Worm (Caenorhabditis elegans) whole organism, L3 larva: ENCODE data around the gene acr-23.

ENCODE experiments used
- R02D3.7 ChIP-seq: fragments of 150-350 bp; optimal IDR thresholded peaks from 2 replicates; lab custom pipeline; 2014; ENCODE audit warnings: missing biosample characterization, missing genetic modification characterization
- ZK546.5 ChIP-seq: sonication (generic microtip); optimal IDR thresholded peaks from 2 replicates; lab custom pipeline; 2017; ENCODE audit warnings: missing biosample characterization, missing genetic modification characterization
- aly-2 ChIP-seq: fragments of 150-350 bp; optimal IDR thresholded peaks from 2 replicates; lab custom pipeline; 2014; ENCODE audit warnings: missing biosample characterization, missing genetic modification characterization
- ama-1 ChIP-seq: fragments of 150-350 bp; optimal IDR thresholded peaks from 2 replicates; lab custom pipeline; 2018
- ceh-16 ChIP-seq: sonication (generic microtip); optimal IDR thresholded peaks from 2 replicates; lab custom pipeline; 2017; ENCODE audit warnings: missing biosample characterization, missing genetic modification characterization
- ceh-28 ChIP-seq: fragments of 150-350 bp; optimal IDR thresholded peaks from 2 replicates; lab custom pipeline; 2014; ENCODE audit warnings: missing biosample characterization, missing genetic modification reagents, missing genetic modification characterization
- daf-12 ChIP-seq: fragments of 150-350 bp; optimal IDR thresholded peaks from 2 replicates; lab custom pipeline; 2014; ENCODE audit warnings: missing biosample characterization, missing genetic modification reagents, missing genetic modification characterization
- egl-27 ChIP-seq: sonication (generic microtip); optimal IDR thresholded peaks from 4 replicates; lab custom pipeline; 2017; ENCODE audit warnings: missing biosample characterization, missing genetic modification reagents, missing genetic modification characterization
- egl-5 ChIP-seq: fragments of 150-350 bp; optimal IDR thresholded peaks from 2 replicates; lab custom pipeline; 2017; ENCODE audit warnings: missing biosample characterization, missing genetic modification reagents, missing genetic modification characterization, inconsistent platforms
- elt-1 ChIP-seq: fragments of 150-350 bp; optimal IDR thresholded peaks from 2 replicates; lab custom pipeline; 2014; ENCODE audit warnings: missing biosample characterization, missing genetic modification characterization
- elt-2 ChIP-seq: sonication (generic microtip); optimal IDR thresholded peaks from 2 replicates; lab custom pipeline; 2016; ENCODE audit warnings: missing genetic modification reagents, mild to moderate bottlenecking, missing genetic modification characterization, missing compliant biosample characterization
- eor-1 ChIP-seq, 2 experiments: fragments of 150-350 bp; optimal IDR thresholded peaks; 2 replicates each; lab custom pipeline; 2014 to 2018; ENCODE audit warnings: missing biosample characterization in 2 of 2, missing genetic modification characterization in 2 of 2
- fkh-10 ChIP-seq: sonication (generic microtip); optimal IDR thresholded peaks from 2 replicates; lab custom pipeline; 2017; ENCODE audit warnings: missing biosample characterization, missing genetic modification reagents, missing genetic modification characterization
- fkh-2 ChIP-seq: fragments of 150-350 bp; optimal IDR thresholded peaks from 2 replicates; lab custom pipeline; 2014; ENCODE audit warnings: missing biosample characterization, missing genetic modification reagents, missing genetic modification characterization
- fos-1 ChIP-seq: fragments of 150-350 bp; optimal IDR thresholded peaks from 2 replicates; lab custom pipeline; 2014; ENCODE audit warnings: missing biosample characterization, missing genetic modification characterization
- hmg-11 ChIP-seq: sonication (generic microtip); optimal IDR thresholded peaks from 2 replicates; lab custom pipeline; 2016; ENCODE audit warnings: missing genetic modification characterization, missing compliant biosample characterization
- lin-39 ChIP-seq: fragments of 150-350 bp; optimal IDR thresholded peaks from 2 replicates; lab custom pipeline; 2018; ENCODE audit warnings: missing biosample characterization, missing genetic modification reagents, missing genetic modification characterization
- lsy-12 ChIP-seq: sonication (generic microtip); optimal IDR thresholded peaks from 2 replicates; lab custom pipeline; 2016; ENCODE audit warnings: mild to moderate bottlenecking, missing genetic modification characterization, missing compliant biosample characterization
- mdl-1 ChIP-seq: fragments of 150-350 bp; optimal IDR thresholded peaks from 2 replicates; lab custom pipeline; 2014; ENCODE audit warnings: missing biosample characterization, missing genetic modification characterization
- nfya-1 ChIP-seq: sonication (generic microtip); optimal IDR thresholded peaks from 2 replicates; lab custom pipeline; 2017; ENCODE audit warnings: missing genetic modification characterization, mild to moderate bottlenecking, missing compliant biosample characterization, antibody characterized with exemption, moderate library complexity; ENCODE audit not compliant: insufficient read depth
- nhr-11 ChIP-seq: fragments of 150-350 bp; optimal IDR thresholded peaks from 2 replicates; lab custom pipeline; 2014; ENCODE audit warnings: missing biosample characterization, missing genetic modification characterization
- nhr-12 ChIP-seq: fragments of 150-350 bp; optimal IDR thresholded peaks from 2 replicates; lab custom pipeline; 2014; ENCODE audit warnings: missing biosample characterization, missing genetic modification characterization
- nhr-23 ChIP-seq: fragments of 150-350 bp; optimal IDR thresholded peaks from 2 replicates; lab custom pipeline; 2014; ENCODE audit warnings: missing biosample characterization, missing genetic modification reagents, missing genetic modification characterization
- nhr-237 ChIP-seq: fragments of 150-350 bp; optimal IDR thresholded peaks from 2 replicates; lab custom pipeline; 2014; ENCODE audit warnings: missing biosample characterization, missing genetic modification characterization
- nhr-25 ChIP-seq: sonication (generic microtip); optimal IDR thresholded peaks from 2 replicates; lab custom pipeline; 2017; ENCODE audit warnings: missing biosample characterization, missing genetic modification characterization
- nhr-43 ChIP-seq: sonication (generic microtip); optimal IDR thresholded peaks from 2 replicates; lab custom pipeline; 2016; ENCODE audit warnings: mild to moderate bottlenecking, missing genetic modification characterization, missing compliant biosample characterization; ENCODE audit not compliant: poor library complexity, severe bottlenecking
- nhr-76 ChIP-seq: fragments of 150-350 bp; sonication (generic microtip); optimal IDR thresholded peaks from 5 replicates; lab custom pipeline; 2014; ENCODE audit warnings: missing biosample characterization, missing genetic modification characterization
- nhr-77 ChIP-seq: fragments of 150-350 bp; optimal IDR thresholded peaks from 2 replicates; lab custom pipeline; 2014; ENCODE audit warnings: missing biosample characterization, missing genetic modification characterization
- pha-4 ChIP-seq: fragments of 150-350 bp; optimal IDR thresholded peaks from 2 replicates; lab custom pipeline; 2014; ENCODE audit warnings: missing biosample characterization, missing genetic modification reagents, missing genetic modification characterization
- pqm-1 ChIP-seq: fragments of 150-350 bp; optimal IDR thresholded peaks from 2 replicates; lab custom pipeline; 2017; ENCODE audit warnings: missing biosample characterization, missing genetic modification characterization, inconsistent platforms
- sea-2 ChIP-seq: fragments of 150-350 bp; sonication (generic microtip); optimal IDR thresholded peaks from 4 replicates; lab custom pipeline; 2014; ENCODE audit warnings: missing biosample characterization, missing genetic modification reagents, missing genetic modification characterization
- skn-1 ChIP-seq: fragments of 150-350 bp; optimal IDR thresholded peaks from 2 replicates; lab custom pipeline; 2014; ENCODE audit warnings: missing biosample characterization, missing genetic modification characterization
- tbx-2 ChIP-seq: sonication (generic microtip); optimal IDR thresholded peaks from 2 replicates; lab custom pipeline; 2016; ENCODE audit warnings: mild to moderate bottlenecking, missing genetic modification characterization, missing compliant biosample characterization
- unc-62 ChIP-seq: fragments of 150-350 bp; sonication (generic microtip); optimal IDR thresholded peaks from 4 replicates; lab custom pipeline; 2014; ENCODE audit warnings: missing biosample characterization, missing genetic modification reagents, missing genetic modification characterization
- zag-1 ChIP-seq: fragments of 150-350 bp; optimal IDR thresholded peaks from 2 replicates; lab custom pipeline; 2014; ENCODE audit warnings: missing biosample characterization, missing genetic modification characterization
- ztf-11 ChIP-seq: fragments of 150-350 bp; optimal IDR thresholded peaks from 2 replicates; lab custom pipeline; 2014; ENCODE audit warnings: missing biosample characterization, missing genetic modification characterization
- ztf-4 ChIP-seq: fragments of 150-350 bp; optimal IDR thresholded peaks from 2 replicates; lab custom pipeline; 2014; ENCODE audit warnings: missing biosample characterization, missing genetic modification characterization

The acr-23 gene

ce11 chrV:3659472-3659871, at the start of gene acr-23:
Gene acr-23, minus strand, starts transcription at chrV:3659572.
- TF ChIP-seq nhr-77 (tag; lab: Kevin White, UChicago) = no peak
- TF ChIP-seq ama-1 (lab: Kevin White, UChicago) = no peak
- no peak for TF ChIP-seq ceh-16 (tag; lab: Kevin White, UChicago)
- TF ChIP-seq egl-27 = no peak
- no peak for TF ChIP-seq nhr-25 (tag; lab: Kevin White, UChicago)
- TF ChIP-seq R02D3.7 = no peak
- TF ChIP-seq aly-2 = no peak
- TF ChIP-seq lin-39 (tag; lab: Kevin White, UChicago) = no peak
- no peak for TF ChIP-seq ZK546.5 (tag; lab: Kevin White, UChicago)

ce11 chrV:3707560-3707959, 48.2 kb upstream of the acr-23 start:
- peak; percentile 60 for TF ChIP-seq nfya-1 (tag; lab: Kevin White, UChicago)

ce11 chrV:3706893-3707292, 47.5 kb upstream of the acr-23 start:
- TF ChIP-seq egl-5 (tag; lab: Kevin White, UChicago) = no peak
- no peak for TF ChIP-seq aly-2
- TF ChIP-seq nfya-1 (tag; lab: Kevin White, UChicago) = no peak
- TF ChIP-seq fkh-10 (GFP tag; lab: Kevin White, UChicago) = no peak
- TF ChIP-seq eor-1 (tag; optimal IDR thresholded peaks at IDR 0.05; lab: Kevin White, UChicago) = no peak
- TF ChIP-seq zag-1 = no peak

- TF ChIP-seq fos-1 (tag; lab: Kevin White, UChicago) = no peak
- TF ChIP-seq, all 47 proteins: peak for 0
Measured at ce11 chrV:3706167-3706566, 46.8 kb upstream of the acr-23 start.

ce11 chrV:3704688-3705087, 45.3 kb upstream of the acr-23 start, which contains the start of gene lin-40:
Gene lin-40, plus strand, starts transcription at chrV:3704988.
- no peak for TF ChIP-seq eor-1 (tag; optimal IDR thresholded peaks at IDR 0.05; lab: Kevin White, UChicago)
- no peak for TF ChIP-seq lsy-12 (tag; lab: Kevin White, UChicago)
- TF ChIP-seq R02D3.7 = no peak
- TF ChIP-seq nhr-25 (tag; lab: Kevin White, UChicago) = no peak
- no peak for TF ChIP-seq skn-1 (tag; lab: Kevin White, UChicago)
- TF ChIP-seq pha-4 (tag; lab: Kevin White, UChicago) = no peak
- TF ChIP-seq nhr-11 (tag; lab: Kevin White, UChicago) = no peak
- TF ChIP-seq fkh-2 (tag; lab: Kevin White, UChicago) = no peak
- no peak for TF ChIP-seq unc-62 (GFP tag; lab: Kevin White, UChicago)
- TF ChIP-seq pqm-1 (tag; lab: Kevin White, UChicago) = no peak
- TF ChIP-seq nhr-12 (tag; lab: Kevin White, UChicago) = no peak
- TF ChIP-seq ztf-11 (tag; lab: Kevin White, UChicago) = no peak
- TF ChIP-seq elt-2 (tag; lab: Kevin White, UChicago) = no peak
- TF ChIP-seq ztf-4 (tag; lab: Kevin White, UChicago) = no peak
- TF ChIP-seq hmg-11 = no peak
- TF ChIP-seq nhr-237 (tag; lab: Kevin White, UChicago) = no peak
- no peak for TF ChIP-seq nhr-76 (tag; lab: Kevin White, UChicago)

- TF ChIP-seq sea-2 (GFP tag; lab: Kevin White, UChicago) (no peak), pha-4 (tag; lab: Kevin White, UChicago) (peak; percentile 56), elt-2 (tag; lab: Kevin White, UChicago) (peak; percentile 50), R02D3.7 (peak; percentile 64), mdl-1 (tag; lab: Kevin White, UChicago) (no peak), nhr-25 (tag; lab: Kevin White, UChicago) (peak; percentile 55), nhr-43 (tag; lab: Kevin White, UChicago) (no peak), ceh-28 (tag; lab: Kevin White, UChicago) (peak; percentile 52), nhr-23 (peak; percentile 37), fkh-2 (tag; lab: Kevin White, UChicago) (no peak), daf-12 (tag; lab: Kevin White, UChicago) (no peak), nfya-1 (tag; lab: Kevin White, UChicago) (peak; percentile 87), lin-39 (tag; lab: Kevin White, UChicago) (peak; percentile 59), hmg-11 (peak; percentile 97), eor-1 (tag; optimal IDR thresholded peaks at IDR 0.05; lab: Kevin White, UChicago) (no peak), skn-1 (tag; lab: Kevin White, UChicago) (peak; percentile 31), tbx-2 (tag; lab: Kevin White, UChicago) (peak; percentile 20), zag-1 (no peak), elt-1 (tag; lab: Kevin White, UChicago) (no peak), pqm-1 (tag; lab: Kevin White, UChicago) (peak; percentile 41)
Measured at ce11 chrV:3703888-3704287, 44.5 kb upstream of the acr-23 start.
